Worm (Caenorhabditis elegans) whole organism, L3 larva: ENCODE data around the gene ceh-22.

Experiments
- aly-2 ChIP-seq: fragments of 150-350 bp; optimal IDR thresholded peaks from 2 replicates; lab custom pipeline; 2014; ENCODE audit warnings: missing biosample characterization, missing genetic modification characterization
- fkh-10 ChIP-seq: sonication (generic microtip); optimal IDR thresholded peaks from 2 replicates; lab custom pipeline; 2017; ENCODE audit warnings: missing biosample characterization, missing genetic modification reagents, missing genetic modification characterization
- fos-1 ChIP-seq: fragments of 150-350 bp; optimal IDR thresholded peaks from 2 replicates; lab custom pipeline; 2014; ENCODE audit warnings: missing biosample characterization, missing genetic modification characterization
- lin-15B ChIP-seq: fragments of 150-350 bp; optimal IDR thresholded peaks from 2 replicates; lab custom pipeline; 2014; ENCODE audit warnings: missing biosample characterization, missing genetic modification characterization
- lin-39 ChIP-seq: fragments of 150-350 bp; optimal IDR thresholded peaks from 2 replicates; lab custom pipeline; 2018; ENCODE audit warnings: missing biosample characterization, missing genetic modification reagents, missing genetic modification characterization
- nfya-1 ChIP-seq: sonication (generic microtip); optimal IDR thresholded peaks from 2 replicates; lab custom pipeline; 2017; ENCODE audit warnings: missing genetic modification characterization, mild to moderate bottlenecking, missing compliant biosample characterization, antibody characterized with exemption, moderate library complexity; ENCODE audit not compliant: insufficient read depth
- nhr-12 ChIP-seq: fragments of 150-350 bp; optimal IDR thresholded peaks from 2 replicates; lab custom pipeline; 2014; ENCODE audit warnings: missing biosample characterization, missing genetic modification characterization
- nhr-28 ChIP-seq: fragments of 150-350 bp; optimal IDR thresholded peaks from 2 replicates; lab custom pipeline; 2014; ENCODE audit warnings: missing biosample characterization, missing genetic modification characterization
- nhr-43 ChIP-seq: sonication (generic microtip); optimal IDR thresholded peaks from 2 replicates; lab custom pipeline; 2016; ENCODE audit warnings: mild to moderate bottlenecking, missing genetic modification characterization, missing compliant biosample characterization; ENCODE audit not compliant: poor library complexity, severe bottlenecking
- pha-4 ChIP-seq: fragments of 150-350 bp; optimal IDR thresholded peaks from 2 replicates; lab custom pipeline; 2014; ENCODE audit warnings: missing biosample characterization, missing genetic modification reagents, missing genetic modification characterization
- snpc-4 ChIP-seq: fragments of 150-350 bp; optimal IDR thresholded peaks from 2 replicates; lab custom pipeline; 2014; ENCODE audit warnings: missing biosample characterization, missing genetic modification characterization
- unc-62 ChIP-seq: fragments of 150-350 bp; sonication (generic microtip); optimal IDR thresholded peaks from 4 replicates; lab custom pipeline; 2014; ENCODE audit warnings: missing biosample characterization, missing genetic modification reagents, missing genetic modification characterization
- zag-1 ChIP-seq: fragments of 150-350 bp; optimal IDR thresholded peaks from 2 replicates; lab custom pipeline; 2014; ENCODE audit warnings: missing biosample characterization, missing genetic modification characterization
- ztf-4 ChIP-seq: fragments of 150-350 bp; optimal IDR thresholded peaks from 2 replicates; lab custom pipeline; 2014; ENCODE audit warnings: missing biosample characterization, missing genetic modification characterization

ce11 chrV:10724472-10724871, 52.8 kb downstream of the ceh-22 start:
- TF ChIP-seq pha-4 (tag; lab: Kevin White, UChicago) (peak; percentile 70), zag-1 (no peak), fkh-10 (GFP tag; lab: Kevin White, UChicago) (no peak), nhr-43 (tag; lab: Kevin White, UChicago) (no peak), fos-1 (tag; lab: Kevin White, UChicago) (no peak), unc-62 (GFP tag; lab: Kevin White, UChicago) (no peak), aly-2 (tag; lab: Kevin White, UChicago) (no peak), lin-15B (no peak), nhr-28 (tag; lab: Kevin White, UChicago) (no peak), ztf-4 (tag; lab: Kevin White, UChicago) (no peak), snpc-4 (tag; lab: Kevin White, UChicago) (no peak), lin-39 (tag; lab: Kevin White, UChicago) (no peak), nfya-1 (tag; lab: Kevin White, UChicago) (no peak), nhr-12 (tag; lab: Kevin White, UChicago) (no peak)
